Worm (Caenorhabditis elegans) whole organism, midembryonic: ENCODE data around the gene F18E9.8.

ENCODE experiments used
- flt-1 ChIP-seq: fragments of 200-800 bp; sonication (Bioruptor generic); IDR thresholded peaks from 2 replicates; pipeline ENCODE4 v1.3.6; 2022; ENCODE audit warnings: missing genetic modification characterization, missing compliant biosample characterization
- med-1 ChIP-seq: sonication (generic microtip); optimal IDR thresholded peaks from 2 replicates; lab custom pipeline; 2017; ENCODE audit warnings: missing genetic modification characterization, mild to moderate bottlenecking, missing compliant biosample characterization, antibody characterized with exemption, missing genetic modification reagents; ENCODE audit not compliant: insufficient read depth
- ref-1 ChIP-seq: fragments of 200-800 bp; sonication (Bioruptor generic); conservative IDR thresholded peaks from 2 replicates; pipeline ENCODE4 v1.3.6; 2022; ENCODE audit warnings: missing genetic modification reagents, missing genetic modification characterization, missing compliant biosample characterization

DNA sequence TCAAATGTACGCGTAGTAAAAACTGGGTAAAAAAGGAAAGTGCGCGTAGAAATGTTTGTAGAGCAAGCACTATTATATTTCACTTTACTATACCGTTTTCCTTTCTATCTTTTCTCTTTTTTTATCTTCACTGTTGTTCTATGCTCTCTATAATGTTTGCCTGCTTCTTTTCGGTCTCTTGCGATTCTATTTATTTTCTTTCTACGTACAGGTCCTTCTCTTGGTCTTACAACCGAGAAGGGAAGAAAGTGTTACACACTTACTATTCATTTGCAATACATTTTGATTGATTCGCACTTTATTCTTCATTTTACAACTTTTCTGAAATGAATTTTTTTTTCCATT lies 16.9 kb downstream of the F18E9.8 start:
- TF ChIP-seq med-1: no peak
- no peak for TF ChIP-seq flt-1 (GFP tag; lab: Robert Waterston, UW)
- no peak for TF ChIP-seq ref-1 (GFP tag; lab: Robert Waterston, UW)
